Fruit fly (Drosophila melanogaster): ENCODE measurements around the gene CG7573.

Gene CG7573

DNA sequence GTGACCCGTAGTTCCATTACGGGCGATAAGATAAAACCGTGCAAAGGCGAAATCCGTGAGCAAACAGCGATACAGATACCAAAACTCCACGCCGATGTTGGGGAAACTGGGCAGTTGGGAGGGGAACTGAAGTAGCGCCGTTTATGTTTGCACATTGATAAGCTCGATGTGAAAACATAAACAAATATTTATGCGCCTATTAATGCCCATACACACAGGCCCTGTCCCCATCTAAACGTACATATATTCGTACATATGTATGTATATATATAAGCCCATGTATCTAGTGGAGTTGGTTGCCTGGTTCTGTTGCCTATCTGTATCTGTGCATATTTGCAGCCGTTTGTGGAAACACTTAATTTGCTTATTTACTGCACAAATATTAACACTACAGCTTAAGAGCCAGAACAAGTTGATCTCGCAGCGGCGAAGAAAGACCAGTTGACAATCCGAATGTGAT, 42.8 kb downstream of the CG7573 start (continued):
- TF ChIP-seq NFAT (GFP tag; IDR thresholded peaks at IDR 0.05) (no peak; the same call in 1 of the 2 replicates), CG7372 (GFP tag; IDR thresholded peaks at IDR 0.05) (no peak), nerfin-2 (GFP tag; IDR thresholded peaks at IDR 0.05; ENCODE audit: partially characterized antibody) (no peak), CG12942 (GFP tag; optimal IDR thresholded peaks at IDR 0.05) (no peak), Drgx (GFP tag; IDR thresholded peaks at IDR 0.05) (peak; percentile 70), fu2 (GFP tag; optimal IDR thresholded peaks at IDR 0.05) (no peak), ems (GFP tag; optimal IDR thresholded peaks at IDR 0.05) (no peak), CG10654 (GFP tag; optimal IDR thresholded peaks at IDR 0.05) (peak; percentile 55), bcd (GFP tag; optimal IDR thresholded peaks at IDR 0.05) (peak; percentile 60), CG1832 (GFP tag; optimal IDR thresholded peaks at IDR 0.05) (no peak), CG16779 (GFP tag; IDR thresholded peaks at IDR 0.05) (peak; percentile 51; the same call in 1 of the 2 replicates), bbx (GFP tag; IDR thresholded peaks at IDR 0.05; ENCODE audit: partially characterized antibody) (no peak), CG8281 (tag; optimal IDR thresholded peaks at IDR 0.05) (peak; percentile 66), Nf-YA (GFP tag; IDR thresholded peaks at IDR 0.05) (peak; percentile 10; the same call in 1 of the 2 replicates), CG14965 (GFP tag; optimal IDR thresholded peaks at IDR 0.05; ENCODE audit: borderline replicate concordance) (peak; percentile 29), slp2 (GFP tag; optimal IDR thresholded peaks at IDR 0.05) (peak; percentile 32), Med (GFP tag) (peak; percentile 90), Optix (GFP tag; IDR thresholded peaks at IDR 0.05) (no peak; the same call in 2 of the 3 replicates), Doc2 (GFP tag; IDR thresholded peaks at IDR 0.05) (no peak), Hey (tag; optimal IDR thresholded peaks at IDR 0.05) (peak; percentile 78), CG11247 (GFP tag; IDR thresholded peaks at IDR 0.05) (peak; percentile 58), Asciz (GFP tag; optimal IDR thresholded peaks at IDR 0.05) (peak; percentile 85), wdn (GFP tag; IDR thresholded peaks at IDR 0.05) (peak; percentile 35; the same call in 1 of the 2 replicates), CG13424 (tag; optimal IDR thresholded peaks at IDR 0.05) (peak; percentile 70), CG8388 (GFP tag; optimal IDR thresholded peaks at IDR 0.05) (peak; percentile 53), tup (GFP tag; optimal IDR thresholded peaks at IDR 0.05) (peak; percentile 50), HHEX (GFP tag; optimal IDR thresholded peaks at IDR 0.05) (peak; percentile 86), bowl (GFP tag; IDR thresholded peaks at IDR 0.05) (no peak), abd-A (tag; optimal IDR thresholded peaks at IDR 0.05) (no peak), so (GFP tag; IDR thresholded peaks at IDR 0.05) (peak; percentile 77), kni (GFP tag; optimal IDR thresholded peaks at IDR 0.05) (peak; percentile 81), CG17829 (tag; optimal IDR thresholded peaks at IDR 0.05) (peak; percentile 65), dimm (GFP tag; IDR thresholded peaks at IDR 0.05) (no peak), ssp (GFP tag; IDR thresholded peaks at IDR 0.05) (no peak), Oaz (GFP tag; IDR thresholded peaks at IDR 0.05) (no peak), CG12299 (tag; optimal IDR thresholded peaks at IDR 0.05) (peak; percentile 66), CG16863 (GFP tag; optimal IDR thresholded peaks at IDR 0.05) (peak; percentile 48), pan (optimal IDR thresholded peaks at IDR 0.05) (no peak), pan (GFP tag; optimal IDR thresholded peaks at IDR 0.05 in 1 of 2, IDR thresholded peaks at IDR 0.05 in 1 of 2) (peak in 1 of 2 experiments; percentile 66), pfk (GFP tag; optimal IDR thresholded peaks at IDR 0.05) (peak; percentile 18), pum (GFP tag; optimal IDR thresholded peaks at IDR 0.05) (peak; percentile 21), ro (GFP tag; IDR thresholded peaks at IDR 0.05) (no peak), CG14710 (tag; optimal IDR thresholded peaks at IDR 0.05) (peak; percentile 76), Bgb (GFP tag; IDR thresholded peaks at IDR 0.05; ENCODE audit: partially characterized antibody) (no peak), sc (optimal IDR thresholded peaks at IDR 0.05) (no peak), sc (GFP tag; optimal IDR thresholded peaks at IDR 0.05) (peak; percentile 73), sug (tag; optimal IDR thresholded peaks at IDR 0.05) (peak; percentile 82), gcm (GFP tag; optimal IDR thresholded peaks at IDR 0.05) (peak; percentile 80), ara (GFP tag; IDR thresholded peaks at IDR 0.05) (0 out of 2 replicates have a peak, but pooled peaks have one; percentile 48), CG13123 (GFP tag; optimal IDR thresholded peaks at IDR 0.05) (peak; percentile 13), CG12391 (tag; optimal IDR thresholded peaks at IDR 0.05) (peak; percentile 56)

Data from whole organism, embryonic.